Worm (Caenorhabditis elegans): ENCODE results near the gene tbc-1.

- TF ChIP-seq ceh-8 (GFP tag; optimal IDR thresholded peaks at IDR 0.05) (no peak), ztf-4 (tag; optimal IDR thresholded peaks at IDR 0.05) (no peak), mdl-1 (tag; optimal IDR thresholded peaks at IDR 0.05) (no peak), nhr-77 (tag; optimal IDR thresholded peaks at IDR 0.05) (no peak), elt-2 (tag; optimal IDR thresholded peaks at IDR 0.05) (no peak), elt-3 (tag; optimal IDR thresholded peaks at IDR 0.05) (no peak), skn-1 (tag; optimal IDR thresholded peaks at IDR 0.05) (no peak), F16B12.6 (tag; optimal IDR thresholded peaks at IDR 0.05) (no peak), lsy-2 (tag; optimal IDR thresholded peaks at IDR 0.05) (no peak), ztf-11 (tag; optimal IDR thresholded peaks at IDR 0.05) (no peak), nhr-19 (GFP tag; conservative IDR thresholded peaks at IDR 0.05) (no peak), lin-15B (tag; optimal IDR thresholded peaks at IDR 0.05) (no peak), efl-1 (optimal IDR thresholded peaks at IDR 0.05) (no peak), efl-1 (GFP tag; optimal IDR thresholded peaks at IDR 0.05 in 1 of 2) (no peak)
Observed at ce11 chrX:14965761-14966160, 4.8 kb upstream of the tbc-1 start, which contains the start of gene F45B8.5.
